Fruit fly (Drosophila melanogaster): ENCODE data around the gene CG8188.
A peak's percentile ranks its signal among the peaks of the same experiment; 100 is the strongest.

CG8188 gene

DNA sequence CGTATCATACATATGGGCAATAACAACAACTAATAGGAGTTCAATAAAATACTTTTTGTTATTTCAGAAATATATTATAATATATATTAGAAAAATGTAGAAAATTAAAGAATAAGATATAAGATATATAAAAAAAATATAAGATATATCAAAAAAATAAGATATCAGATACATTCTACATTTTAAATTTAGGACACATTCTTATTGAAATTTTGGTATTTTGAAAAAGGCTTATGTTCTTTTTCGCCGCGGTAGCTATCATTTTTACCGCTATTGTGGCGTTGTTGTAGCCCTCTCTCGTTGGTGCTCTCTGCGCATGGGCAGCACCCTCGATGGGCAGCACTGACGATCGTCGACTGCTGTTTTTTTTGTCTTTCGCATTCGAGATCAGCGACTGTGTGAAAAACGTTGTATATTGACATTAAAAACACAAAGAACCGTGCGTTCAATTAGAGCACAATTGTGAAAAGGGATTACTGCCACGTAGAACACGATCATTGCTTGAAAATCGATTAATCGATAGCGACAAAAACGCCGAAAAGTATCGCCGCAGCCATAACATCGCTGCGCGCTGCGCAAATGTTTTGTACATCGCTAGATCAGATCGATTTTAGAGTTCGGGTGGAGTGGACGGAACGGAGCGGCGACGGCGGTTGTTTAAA is 35.1 kb upstream of the CG8188 start:
- TF ChIP-seq CG14655 (GFP tag; optimal IDR thresholded peaks at IDR 0.05) (peak; percentile 61), fd96Ca (GFP tag; IDR thresholded peaks at IDR 0.05) (0 out of 3 replicates have a peak, but pooled peaks have one; percentile 31), CG9948 (tag; optimal IDR thresholded peaks at IDR 0.05) (peak; percentile 45), CG32121 (GFP tag; IDR thresholded peaks at IDR 0.05) (no peak), CG12605 (GFP tag; IDR thresholded peaks at IDR 0.05) (peak; percentile 60), CG13204 (GFP tag; optimal IDR thresholded peaks at IDR 0.05) (no peak), CG34367 (tag; optimal IDR thresholded peaks at IDR 0.05) (peak; percentile 25), CG10348 (GFP tag; IDR thresholded peaks at IDR 0.05) (no peak), CG17806 (tag; optimal IDR thresholded peaks at IDR 0.05) (peak; percentile 45), Ets98B (GFP tag; IDR thresholded peaks at IDR 0.05) (peak; percentile 32; the same call in 1 of the 2 replicates), rn (GFP tag; IDR thresholded peaks at IDR 0.05) (no peak), EcR (GFP tag; optimal IDR thresholded peaks at IDR 0.05) (no peak), CG8301 (tag; optimal IDR thresholded peaks at IDR 0.05) (peak; percentile 28), CG15710 (tag; optimal IDR thresholded peaks at IDR 0.05) (peak; percentile 49), CG4496 (GFP tag; IDR thresholded peaks at IDR 0.05) (0 out of 3 replicates have a peak, but pooled peaks have one; percentile 53), Snoo (tag; optimal IDR thresholded peaks at IDR 0.05) (no peak), Pif1A (GFP tag; optimal IDR thresholded peaks at IDR 0.05) (no peak), Pif1B (GFP tag; optimal IDR thresholded peaks at IDR 0.05) (no peak), CG8159 (tag; optimal IDR thresholded peaks at IDR 0.05) (peak; percentile 7), D1 (tag; optimal IDR thresholded peaks at IDR 0.05) (no peak), gl (tag; optimal IDR thresholded peaks at IDR 0.05) (no peak)

DNA sequence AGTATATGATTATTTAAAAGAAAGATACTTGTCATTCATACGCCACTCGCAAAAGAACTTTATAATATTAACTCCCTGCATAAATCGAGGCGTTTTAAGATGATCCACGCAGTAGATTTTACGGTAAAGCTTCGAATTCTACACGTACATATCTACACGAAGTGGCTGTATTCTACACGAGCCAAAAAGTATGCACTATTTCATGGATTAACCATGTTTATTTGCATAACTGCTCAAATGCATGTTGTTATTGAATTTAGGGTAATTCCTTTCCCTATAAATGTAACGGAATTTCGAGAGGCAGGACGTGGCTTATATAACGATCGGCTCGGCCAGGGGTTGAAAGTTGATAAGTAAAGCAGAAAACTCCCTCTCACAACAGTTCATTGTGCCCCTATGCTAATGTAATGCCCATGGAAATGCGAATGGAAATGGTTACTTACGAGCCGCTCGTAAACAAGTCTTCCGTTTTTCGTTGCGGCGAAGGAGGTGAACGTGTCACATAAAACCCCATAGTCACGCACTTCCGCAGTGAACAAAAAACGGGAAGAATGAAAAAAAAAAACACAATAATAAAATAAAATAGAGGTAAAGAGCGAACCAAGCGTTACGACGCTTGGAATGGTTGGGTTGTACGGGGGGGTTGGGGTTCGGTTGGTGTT is 34.3 kb upstream of the CG8188 start:
- TF ChIP-seq gl (tag; optimal IDR thresholded peaks at IDR 0.05) (no peak), CG17806 (tag; optimal IDR thresholded peaks at IDR 0.05) (no peak), EcR (GFP tag; optimal IDR thresholded peaks at IDR 0.05) (peak; percentile 5)

DNA sequence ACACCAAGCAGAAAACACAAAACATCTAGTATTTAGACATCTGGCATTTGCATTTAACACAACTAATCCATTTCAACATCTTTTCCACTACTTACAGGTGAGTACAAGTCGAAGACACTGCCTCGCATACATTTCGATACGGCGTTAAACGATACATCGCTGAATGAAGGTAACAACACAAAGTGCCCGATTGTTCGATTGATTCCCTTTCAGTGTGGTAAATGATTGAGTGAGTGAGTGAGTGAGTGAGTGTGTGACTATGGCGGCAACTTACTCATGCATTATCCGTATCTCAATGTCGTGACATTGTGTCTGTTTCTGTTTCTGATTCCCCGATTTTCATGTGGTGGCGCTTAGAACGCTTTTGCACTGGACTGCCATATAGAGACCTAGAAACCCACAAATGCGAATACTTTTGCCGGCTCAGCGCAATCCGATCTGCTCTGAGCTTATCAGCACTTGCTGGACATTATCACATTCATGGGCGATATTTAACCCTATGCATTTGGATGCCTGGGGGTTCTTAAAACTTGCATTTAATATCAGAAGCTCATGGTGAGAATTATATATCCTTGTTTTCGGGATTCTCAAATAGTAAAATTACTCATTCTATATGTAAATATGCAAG is 33.4 kb upstream of the CG8188 start:
- no peak for TF ChIP-seq Ets98B (GFP tag; IDR thresholded peaks at IDR 0.05)
- no peak for TF ChIP-seq Pif1B (GFP tag; optimal IDR thresholded peaks at IDR 0.05)
- TF ChIP-seq CG10348 (GFP tag; IDR thresholded peaks at IDR 0.05), result no peak
- no peak for TF ChIP-seq Snoo (tag; optimal IDR thresholded peaks at IDR 0.05)
- no peak for TF ChIP-seq EcR (GFP tag; optimal IDR thresholded peaks at IDR 0.05)
- TF ChIP-seq CG13204 (GFP tag; optimal IDR thresholded peaks at IDR 0.05), result no peak
- TF ChIP-seq CG17806 (tag; optimal IDR thresholded peaks at IDR 0.05), result no peak
- TF ChIP-seq CG15710 (tag; optimal IDR thresholded peaks at IDR 0.05), result no peak
- no peak for TF ChIP-seq gl (tag; optimal IDR thresholded peaks at IDR 0.05)
- no peak for TF ChIP-seq D1 (tag; optimal IDR thresholded peaks at IDR 0.05)
- no peak for TF ChIP-seq fd96Ca (GFP tag; IDR thresholded peaks at IDR 0.05)
- TF ChIP-seq CG34367 (tag; optimal IDR thresholded peaks at IDR 0.05), result no peak
- no peak for TF ChIP-seq CG4496 (GFP tag; IDR thresholded peaks at IDR 0.05)

DNA sequence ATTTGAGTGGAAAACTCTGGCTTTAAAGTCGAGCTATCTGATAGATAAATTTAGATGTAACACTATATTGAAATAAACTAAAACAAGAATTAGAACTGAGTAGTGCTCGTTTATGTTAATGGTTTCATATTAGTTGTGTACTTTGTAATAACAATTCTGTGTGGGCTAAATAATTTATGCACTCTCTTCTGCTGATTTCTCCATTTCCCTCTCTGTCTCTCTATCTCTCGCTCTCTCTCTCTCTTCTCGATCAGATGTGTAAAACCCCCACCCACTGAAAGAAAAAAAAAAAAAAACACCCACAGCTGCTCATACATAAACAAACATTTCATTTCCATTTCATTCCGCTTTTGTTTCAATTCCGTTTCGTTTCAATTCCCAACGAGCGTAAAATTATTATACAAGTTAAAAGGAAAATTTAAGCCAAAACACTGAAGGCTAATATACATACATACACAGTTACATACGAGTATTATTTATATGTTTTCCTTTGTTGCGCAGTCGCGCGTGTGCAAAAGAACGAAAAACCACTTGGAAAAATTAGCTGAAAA is 30.9 kb upstream of the CG8188 start:
- TF ChIP-seq CG15710 (tag; optimal IDR thresholded peaks at IDR 0.05), result no peak
- no peak for TF ChIP-seq CG13204 (GFP tag; optimal IDR thresholded peaks at IDR 0.05)
- TF ChIP-seq EcR (GFP tag; optimal IDR thresholded peaks at IDR 0.05), result no peak
- TF ChIP-seq gl (tag; optimal IDR thresholded peaks at IDR 0.05), result no peak
- TF ChIP-seq CG4496 (GFP tag; IDR thresholded peaks at IDR 0.05), result no peak
- TF ChIP-seq CG8301 (tag; optimal IDR thresholded peaks at IDR 0.05), result no peak
- TF ChIP-seq rn (GFP tag; IDR thresholded peaks at IDR 0.05), result no peak
- no peak for TF ChIP-seq D1 (tag; optimal IDR thresholded peaks at IDR 0.05)
- TF ChIP-seq CG12605 (GFP tag; IDR thresholded peaks at IDR 0.05), result no peak
- TF ChIP-seq Pif1B (GFP tag; optimal IDR thresholded peaks at IDR 0.05), result no peak
- TF ChIP-seq Ets98B (GFP tag; IDR thresholded peaks at IDR 0.05), result no peak
- TF ChIP-seq CG14655 (GFP tag; optimal IDR thresholded peaks at IDR 0.05), result no peak
- TF ChIP-seq fd96Ca (GFP tag; IDR thresholded peaks at IDR 0.05), result no peak
- TF ChIP-seq CG9948 (tag; optimal IDR thresholded peaks at IDR 0.05), result no peak
- TF ChIP-seq Snoo (tag; optimal IDR thresholded peaks at IDR 0.05), result no peak
- TF ChIP-seq CG17806 (tag; optimal IDR thresholded peaks at IDR 0.05), result no peak
- no peak for TF ChIP-seq CG34367 (tag; optimal IDR thresholded peaks at IDR 0.05)
- no peak for TF ChIP-seq Pif1A (GFP tag; optimal IDR thresholded peaks at IDR 0.05)
- TF ChIP-seq CG32121 (GFP tag; IDR thresholded peaks at IDR 0.05), result no peak
- TF ChIP-seq CG10348 (GFP tag; IDR thresholded peaks at IDR 0.05), result no peak

DNA sequence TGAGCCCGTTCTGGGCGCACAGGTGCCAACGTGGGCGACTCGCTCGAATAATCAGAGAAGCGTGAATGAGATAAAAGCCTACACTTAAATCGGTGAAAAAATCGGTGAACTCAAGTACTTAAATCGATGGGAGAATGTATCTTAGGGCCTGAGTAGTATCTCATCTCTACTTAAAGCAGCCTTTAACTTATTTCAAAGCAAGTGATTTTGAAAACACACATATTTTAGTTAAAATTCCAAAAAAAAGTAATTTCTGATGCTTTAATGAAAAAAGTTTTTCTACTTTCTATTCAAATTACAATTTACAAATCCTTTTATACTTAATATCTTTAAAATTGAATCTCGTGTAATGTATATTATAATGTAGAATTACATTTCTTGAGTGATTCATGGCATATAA is 29.9 kb upstream of the CG8188 start:
- no peak for TF ChIP-seq rn (GFP tag; IDR thresholded peaks at IDR 0.05)
- no peak for TF ChIP-seq Pif1B (GFP tag; optimal IDR thresholded peaks at IDR 0.05)
- TF ChIP-seq CG14655 (GFP tag; optimal IDR thresholded peaks at IDR 0.05), result peak; percentile 60
- no peak for TF ChIP-seq Snoo (tag; optimal IDR thresholded peaks at IDR 0.05)
- no peak for TF ChIP-seq Pif1A (GFP tag; optimal IDR thresholded peaks at IDR 0.05)
- TF ChIP-seq CG8159 (tag; optimal IDR thresholded peaks at IDR 0.05), result peak; percentile 33
- TF ChIP-seq CG9948 (tag; optimal IDR thresholded peaks at IDR 0.05), result peak; percentile 12
- no peak for TF ChIP-seq CG15710 (tag; optimal IDR thresholded peaks at IDR 0.05)
- TF ChIP-seq gl (tag; optimal IDR thresholded peaks at IDR 0.05), result no peak
- peak; percentile 42 for TF ChIP-seq CG8301 (tag; optimal IDR thresholded peaks at IDR 0.05)
- no peak for TF ChIP-seq CG32121 (GFP tag; IDR thresholded peaks at IDR 0.05)
- 0 out of 3 replicates have a peak, but pooled peaks have one; percentile 20 for TF ChIP-seq CG4496 (GFP tag; IDR thresholded peaks at IDR 0.05)
- TF ChIP-seq CG17806 (tag; optimal IDR thresholded peaks at IDR 0.05), result peak; percentile 26
